Fruit fly (Drosophila melanogaster) whole organism, embryonic: ENCODE results near the gene dysf.

Source experiments
- Abd-B ChIP-seq: fragments of 200-800 bp; sonication (Bioruptor generic); optimal IDR thresholded peaks from 2 replicates; lab custom pipeline; 2018; ENCODE audit warnings: missing biosample characterization, mild to moderate bottlenecking, missing genetic modification characterization, moderate library complexity
- BEAF-32 ChIP-seq: fragments of 200-800 bp; sonication (Bioruptor generic); optimal IDR thresholded peaks from 3 replicates; lab custom pipeline; 2017; ENCODE audit warnings: missing biosample characterization, missing genetic modification characterization, mild to moderate bottlenecking, moderate library complexity, missing genetic modification reagents
- Bdp1 ChIP-seq: fragments of 200-800 bp; sonication (Bioruptor generic); optimal IDR thresholded peaks from 3 replicates; lab custom pipeline; 2016; ENCODE audit warnings: missing biosample characterization, missing genetic modification characterization
- C15 ChIP-seq: fragments of 200-800 bp; sonication (Bioruptor generic); IDR thresholded peaks from 3 replicates; pipeline ENCODE4 v1.3.6; 2022; ENCODE audit warnings: missing biosample characterization, missing genetic modification characterization
- CG10267 ChIP-seq: fragments of 200-800 bp; sonication (Bioruptor generic); optimal IDR thresholded peaks from 2 replicates; lab custom pipeline; 2018; ENCODE audit warnings: missing biosample characterization, mild to moderate bottlenecking, missing genetic modification characterization, moderate library complexity
- CG10959 ChIP-seq: fragments of 200-800 bp; sonication (Bioruptor generic); IDR thresholded peaks from 2 replicates; pipeline ENCODE4 v1.3.6; 2022; ENCODE audit warnings: missing biosample characterization, missing genetic modification characterization
- CG12236 ChIP-seq: fragments of 200-800 bp; sonication (Bioruptor generic); optimal IDR thresholded peaks from 2 replicates; lab custom pipeline; 2016; ENCODE audit warnings: missing biosample characterization, missing genetic modification characterization
- CG1233 ChIP-seq: fragments of 200-800 bp; sonication (Bioruptor generic); optimal IDR thresholded peaks from 4 replicates; lab custom pipeline; 2018; ENCODE audit warnings: missing biosample characterization, mild to moderate bottlenecking, missing genetic modification characterization
- CG15073 ChIP-seq: fragments of 200-800 bp; sonication (Bioruptor generic); optimal IDR thresholded peaks from 2 replicates; lab custom pipeline; 2016; ENCODE audit warnings: missing biosample characterization, missing genetic modification characterization
- CG15479 ChIP-seq: fragments of 200-800 bp; sonication (Bioruptor generic); optimal IDR thresholded peaks from 3 replicates; lab custom pipeline; 2019; ENCODE audit warnings: missing biosample characterization, mild to moderate bottlenecking, missing genetic modification characterization, moderate library complexity
- CG17568 ChIP-seq: fragments of 200-800 bp; sonication (Bioruptor generic); optimal IDR thresholded peaks from 2 replicates; lab custom pipeline; 2018; ENCODE audit warnings: missing biosample characterization, mild to moderate bottlenecking, missing genetic modification characterization, moderate library complexity
- CG18011 ChIP-seq: fragments of 200-800 bp; sonication (Bioruptor generic); optimal IDR thresholded peaks from 2 replicates; lab custom pipeline; 2017; ENCODE audit warnings: missing biosample characterization, missing genetic modification characterization, mild to moderate bottlenecking, moderate library complexity, missing genotype
- CG1832 ChIP-seq: fragments of 200-800 bp; sonication (Bioruptor generic); optimal IDR thresholded peaks from 2 replicates; lab custom pipeline; 2017; ENCODE audit warnings: missing biosample characterization, mild to moderate bottlenecking, missing genetic modification characterization, inconsistent platforms
- CG2678 ChIP-seq: fragments of 200-800 bp; sonication (Bioruptor generic); optimal IDR thresholded peaks from 3 replicates; lab custom pipeline; 2019; ENCODE audit warnings: missing biosample characterization, mild to moderate bottlenecking, missing genetic modification characterization, moderate library complexity
- CG2889 ChIP-seq: fragments of 200-800 bp; sonication (Bioruptor generic); IDR thresholded peaks from 3 replicates; pipeline ENCODE4 v1.3.6; 2022; ENCODE audit warnings: missing biosample characterization, missing genetic modification characterization
- CG30431 ChIP-seq: fragments of 200-800 bp; sonication (Bioruptor generic); optimal IDR thresholded peaks from 2 replicates; lab custom pipeline; 2017; ENCODE audit warnings: missing biosample characterization, missing genetic modification characterization
- CG31388 ChIP-seq: fragments of 200-800 bp; sonication (Bioruptor generic); optimal IDR thresholded peaks from 2 replicates; lab custom pipeline; 2016; ENCODE audit warnings: missing biosample characterization, missing genetic modification characterization
- CG3163 ChIP-seq: fragments of 200-800 bp; sonication (Bioruptor generic); optimal IDR thresholded peaks from 3 replicates; lab custom pipeline; 2016; ENCODE audit warnings: missing biosample characterization, missing genetic modification characterization
- CG33213 ChIP-seq: fragments of 200-800 bp; sonication (Bioruptor generic); optimal IDR thresholded peaks from 3 replicates; lab custom pipeline; 2016; ENCODE audit warnings: missing biosample characterization, missing genetic modification characterization
- CG4617 ChIP-seq: fragments of 200-800 bp; sonication (Bioruptor generic); optimal IDR thresholded peaks from 3 replicates; lab custom pipeline; 2016; ENCODE audit warnings: missing biosample characterization, missing genetic modification characterization, borderline replicate concordance
- CG4820 ChIP-seq: fragments of 200-800 bp; sonication (Bioruptor generic); optimal IDR thresholded peaks from 3 replicates; lab custom pipeline; 2016; ENCODE audit warnings: missing biosample characterization, missing genetic modification characterization
- CG4854 ChIP-seq: fragments of 200-800 bp; sonication (Bioruptor generic); optimal IDR thresholded peaks from 2 replicates; lab custom pipeline; 2016; ENCODE audit warnings: missing biosample characterization, missing genetic modification characterization, inconsistent platforms
- CG6791 ChIP-seq: fragments of 200-800 bp; sonication (Bioruptor generic); IDR thresholded peaks from 3 replicates; pipeline ENCODE4 v1.3.6; 2022; ENCODE audit warnings: missing biosample characterization, missing genetic modification characterization; ENCODE audit not compliant: partially characterized antibody
- CG7357 ChIP-seq: fragments of 200-800 bp; sonication (Bioruptor generic); IDR thresholded peaks from 3 replicates; pipeline ENCODE4 v1.3.6; 2022; ENCODE audit warnings: missing biosample characterization, missing genetic modification characterization
- CG7556 ChIP-seq: fragments of 200-800 bp; sonication (Bioruptor generic); optimal IDR thresholded peaks from 2 replicates; lab custom pipeline; 2017; ENCODE audit warnings: missing biosample characterization, mild to moderate bottlenecking, missing genetic modification characterization
- CG8359 ChIP-seq: fragments of 200-800 bp; sonication (Bioruptor generic); optimal IDR thresholded peaks from 2 replicates; lab custom pipeline; 2017; ENCODE audit warnings: missing biosample characterization, mild to moderate bottlenecking, missing genetic modification characterization, borderline replicate concordance
- CG9215 ChIP-seq: fragments of 200-800 bp; sonication (Bioruptor generic); IDR thresholded peaks from 2 replicates; pipeline ENCODE4 v1.3.6; 2022; ENCODE audit warnings: missing biosample characterization, missing genetic modification characterization
- CHES-1-like ChIP-seq: fragments of 200-800 bp; sonication (Bioruptor generic); optimal IDR thresholded peaks from 2 replicates; lab custom pipeline; 2016; ENCODE audit warnings: missing biosample characterization, missing genetic modification characterization
- Dip3 ChIP-seq: fragments of 200-800 bp; sonication (Bioruptor generic); optimal IDR thresholded peaks from 3 replicates; lab custom pipeline; 2016; ENCODE audit warnings: missing biosample characterization, missing genetic modification characterization
- E2f2 ChIP-seq: fragments of 200-800 bp; sonication (Bioruptor generic); IDR thresholded peaks from 2 replicates; pipeline ENCODE4 v1.3.6; 2022; ENCODE audit warnings: missing biosample characterization, missing genetic modification characterization
- Fer1 ChIP-seq: fragments of 200-800 bp; sonication (Bioruptor generic); optimal IDR thresholded peaks from 2 replicates; lab custom pipeline; 2017; ENCODE audit warnings: missing biosample characterization, mild to moderate bottlenecking, missing genetic modification characterization
- MTF-1 ChIP-seq: fragments of 200-800 bp; sonication (Bioruptor generic); optimal IDR thresholded peaks from 2 replicates; lab custom pipeline; 2018; ENCODE audit warnings: missing biosample characterization, mild to moderate bottlenecking, missing genetic modification characterization, borderline replicate concordance
- Mes4 ChIP-seq: fragments of 200-800 bp; sonication (Bioruptor generic); optimal IDR thresholded peaks from 2 replicates; lab custom pipeline; 2016; ENCODE audit warnings: missing biosample characterization, missing genetic modification characterization
- NC2α ChIP-seq: fragments of 200-800 bp; sonication (Bioruptor generic); optimal IDR thresholded peaks from 2 replicates; lab custom pipeline; 2016; ENCODE audit warnings: missing biosample characterization, missing genetic modification characterization
- ac ChIP-seq: fragments of 200-800 bp; sonication (Bioruptor generic); optimal IDR thresholded peaks from 3 replicates; lab custom pipeline; 2017; ENCODE audit warnings: missing biosample characterization, mild to moderate bottlenecking, missing genetic modification characterization
- al ChIP-seq: fragments of 200-800 bp; sonication (Bioruptor generic); IDR thresholded peaks from 2 replicates; pipeline ENCODE4 v1.3.6; 2022; ENCODE audit warnings: missing biosample characterization, missing genetic modification characterization
- bigmax ChIP-seq: fragments of 200-800 bp; sonication (Bioruptor generic); optimal IDR thresholded peaks from 2 replicates; lab custom pipeline; 2018; ENCODE audit warnings: missing biosample characterization, mild to moderate bottlenecking, missing genetic modification characterization
- ems ChIP-seq: fragments of 200-800 bp; sonication (Bioruptor generic); optimal IDR thresholded peaks from 3 replicates; lab custom pipeline; 2016; ENCODE audit warnings: missing biosample characterization, missing genetic modification characterization
- kah ChIP-seq: fragments of 200-800 bp; sonication (Bioruptor generic); optimal IDR thresholded peaks from 2 replicates; lab custom pipeline; 2018; ENCODE audit warnings: missing biosample characterization, mild to moderate bottlenecking, missing genetic modification characterization
- kay ChIP-seq: fragments of 200-800 bp; sonication (Bioruptor generic); optimal IDR thresholded peaks from 2 replicates; lab custom pipeline; 2016; ENCODE audit warnings: missing biosample characterization, missing genetic modification characterization
- lilli ChIP-seq: fragments of 200-800 bp; sonication (Bioruptor generic); optimal IDR thresholded peaks from 3 replicates; lab custom pipeline; 2016; ENCODE audit warnings: missing biosample characterization, missing genetic modification characterization
- lov ChIP-seq, 2 experiments: fragments of 200-800 bp in 1 of 2; fragments of >200 bp in 1 of 2; sonication (Bioruptor generic) in 1 of 2; IDR thresholded peaks in 1 of 2; optimal IDR thresholded peaks in 1 of 2; 2 replicates in 1 of 2; 3 replicates in 1 of 2; pipeline versions ENCODE4 v1.3.6 to Lab custom; 2017 to 2022; ENCODE audit warnings: missing biosample characterization in 1 of 2, missing genetic modification characterization in 1 of 2
- prd ChIP-seq, 3 experiments: fragments of >200 bp in 2 of 3; fragments of 200-800 bp in 1 of 3; sonication (Bioruptor generic) in 1 of 3; optimal IDR thresholded peaks in 2 of 3; IDR thresholded peaks in 1 of 3; 2 replicates in 2 of 3; 3 replicates in 1 of 3; pipeline versions ENCODE4 v1.3.6 to Lab custom; 2017 to 2022; ENCODE audit warnings: missing biosample characterization in 1 of 3, missing genetic modification characterization in 1 of 3
- slou ChIP-seq: fragments of 200-800 bp; sonication (Bioruptor generic); optimal IDR thresholded peaks from 3 replicates; lab custom pipeline; 2016; ENCODE audit warnings: missing biosample characterization, missing genetic modification characterization
- sna ChIP-seq: fragments of 200-800 bp; sonication (Bioruptor generic); IDR thresholded peaks from 2 replicates; pipeline ENCODE4 v1.3.6; 2022; ENCODE audit warnings: missing biosample characterization, missing genetic modification characterization; ENCODE audit not compliant: partially characterized antibody
- tna ChIP-seq: fragments of 200-800 bp; sonication (Bioruptor generic); IDR thresholded peaks from 2 replicates; pipeline ENCODE4 v1.3.6; 2022; ENCODE audit warnings: missing biosample characterization, missing genetic modification characterization; ENCODE audit not compliant: partially characterized antibody
- trem ChIP-seq: fragments of 200-800 bp; optimal IDR thresholded peaks from 3 replicates; lab custom pipeline; 2019; ENCODE audit warnings: missing biosample characterization, mild to moderate bottlenecking, missing genetic modification characterization, moderate library complexity
- zen2 ChIP-seq: fragments of 200-800 bp; sonication (Bioruptor generic); IDR thresholded peaks from 3 replicates; pipeline ENCODE4 v1.3.6; 2022; ENCODE audit warnings: missing biosample characterization, missing genetic modification characterization; ENCODE audit not compliant: partially characterized antibody

The dysf gene

DNA sequence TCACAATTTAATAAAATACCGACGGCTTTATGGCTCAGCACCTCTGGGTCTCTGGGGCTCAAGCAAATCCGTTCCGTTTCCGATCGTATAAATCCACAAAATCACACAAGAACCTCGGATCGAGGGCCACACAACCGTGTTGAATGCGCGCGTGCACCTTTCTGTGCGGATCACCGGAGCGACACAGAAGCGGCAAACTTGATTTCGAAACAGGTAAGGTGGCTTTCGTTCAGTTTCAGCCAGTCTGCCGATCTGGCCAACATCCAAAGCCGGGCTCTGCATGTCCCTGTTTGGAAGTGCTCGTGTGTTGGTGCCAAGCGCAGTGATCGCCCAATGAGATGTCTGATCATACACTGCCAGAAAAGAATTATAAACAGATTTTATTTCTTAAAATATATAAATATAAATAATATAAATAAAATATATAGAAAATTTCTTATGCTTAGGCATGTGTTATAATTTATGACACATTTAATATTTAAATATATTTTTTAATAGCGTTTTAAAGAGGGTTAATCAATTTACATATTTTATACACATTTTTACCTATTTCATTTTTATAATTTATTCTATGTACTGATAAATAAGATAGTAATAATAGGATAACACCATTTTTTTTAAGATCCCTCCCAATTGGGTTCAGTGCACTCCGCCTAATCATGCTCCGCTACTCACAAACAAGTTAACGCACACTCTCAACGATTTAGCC lies at the start of gene dysf (continued):
- no peak; the same call in 1 of the 2 replicates for TF ChIP-seq CG9215 (GFP tag; lab: Robert Waterston, UW)
- no peak for TF ChIP-seq CG6791 (GFP tag; lab: Robert Waterston, UW)
- TF ChIP-seq CG10959 (GFP tag; lab: Robert Waterston, UW): no peak; the same call in 1 of the 2 replicates
- TF ChIP-seq NC2α (GFP tag; lab: Kevin White, UChicago): no peak
- no peak for TF ChIP-seq prd (optimal IDR thresholded peaks at IDR 0.05; lab: Kevin White, UChicago)
- peak; percentile 72 for TF ChIP-seq prd (GFP tag; IDR thresholded peaks at IDR 0.05; lab: Robert Waterston, UW)
- no peak for TF ChIP-seq CG1832 (GFP tag; lab: Kevin White, UChicago)
- no peak for TF ChIP-seq CG4854 (GFP tag; lab: Kevin White, UChicago)
- TF ChIP-seq zen2: no peak
- TF ChIP-seq kah (GFP tag; lab: Kevin White, UChicago): no peak
- TF ChIP-seq CG7556 (GFP tag; lab: Kevin White, UChicago): peak; percentile 80
- no peak for TF ChIP-seq CG12236 (GFP tag; lab: Kevin White, UChicago)
- no peak for TF ChIP-seq CG17568 (GFP tag; lab: Kevin White, UChicago)
- no peak for TF ChIP-seq CG15073 (GFP tag; lab: Kevin White, UChicago)
- no peak for TF ChIP-seq Mes4 (GFP tag; lab: Kevin White, UChicago)
- no peak for TF ChIP-seq ac (GFP tag; lab: Kevin White, UChicago)
- no peak for TF ChIP-seq CG2889 (GFP tag; lab: Robert Waterston, UW)
- TF ChIP-seq al (GFP tag; lab: Robert Waterston, UW): peak; percentile 58
- TF ChIP-seq BEAF-32 (GFP tag; lab: Kevin White, UChicago): no peak
- no peak for TF ChIP-seq ems
- TF ChIP-seq lilli (GFP tag; lab: Kevin White, UChicago): no peak
- TF ChIP-seq CG1233 (GFP tag; lab: Kevin White, UChicago): peak; percentile 55
- TF ChIP-seq tna: no peak
- no peak for TF ChIP-seq C15 (GFP tag; lab: Robert Waterston, UW)
- no peak for TF ChIP-seq CG3163 (GFP tag; lab: Kevin White, UChicago)
- TF ChIP-seq CG18011 (GFP tag; lab: Kevin White, UChicago): no peak
- no peak for TF ChIP-seq sna
- TF ChIP-seq CG31388 (GFP tag; lab: Kevin White, UChicago): no peak
- TF ChIP-seq bigmax: no peak
- TF ChIP-seq lov (optimal IDR thresholded peaks at IDR 0.05; lab: Kevin White, UChicago): no peak
- no peak for TF ChIP-seq lov (GFP tag; IDR thresholded peaks at IDR 0.05; lab: Robert Waterston, UW)
- peak; percentile 53 for TF ChIP-seq Abd-B (GFP tag; lab: Kevin White, UChicago)
- no peak for TF ChIP-seq Fer1 (GFP tag; lab: Kevin White, UChicago)
- TF ChIP-seq CG33213 (GFP tag; lab: Kevin White, UChicago): no peak
- TF ChIP-seq Bdp1 (GFP tag; lab: Kevin White, UChicago): no peak
- peak; percentile 24; the same call in 1 of the 2 replicates for TF ChIP-seq E2f2
- TF ChIP-seq CG7357 (GFP tag; lab: Robert Waterston, UW): 0 out of 3 replicates have a peak, but pooled peaks have one; percentile 10
- TF ChIP-seq kay (GFP tag; lab: Kevin White, UChicago): no peak
- no peak for TF ChIP-seq CG4617 (GFP tag; lab: Kevin White, UChicago)
- TF ChIP-seq trem (tag; lab: Kevin White, UChicago): peak; percentile 59
- peak; percentile 87 for TF ChIP-seq CG2678 (tag; lab: Kevin White, UChicago)
- TF ChIP-seq slou: no peak
- TF ChIP-seq MTF-1 (GFP tag; lab: Kevin White, UChicago): no peak
- no peak for TF ChIP-seq CG8359 (GFP tag; lab: Kevin White, UChicago)
- TF ChIP-seq CG4820 (GFP tag; lab: Kevin White, UChicago): peak; percentile 50
- no peak for TF ChIP-seq CG15479 (GFP tag; lab: Kevin White, UChicago)
- no peak for TF ChIP-seq CHES-1-like (GFP tag; lab: Kevin White, UChicago)
- TF ChIP-seq CG10267 (tag; lab: Kevin White, UChicago): peak; percentile 80
- peak; percentile 37 for TF ChIP-seq CG30431 (GFP tag; lab: Kevin White, UChicago)
- no peak for TF ChIP-seq Dip3
